Worm (Caenorhabditis elegans): ENCODE results near the gene klp-17.

DNA sequence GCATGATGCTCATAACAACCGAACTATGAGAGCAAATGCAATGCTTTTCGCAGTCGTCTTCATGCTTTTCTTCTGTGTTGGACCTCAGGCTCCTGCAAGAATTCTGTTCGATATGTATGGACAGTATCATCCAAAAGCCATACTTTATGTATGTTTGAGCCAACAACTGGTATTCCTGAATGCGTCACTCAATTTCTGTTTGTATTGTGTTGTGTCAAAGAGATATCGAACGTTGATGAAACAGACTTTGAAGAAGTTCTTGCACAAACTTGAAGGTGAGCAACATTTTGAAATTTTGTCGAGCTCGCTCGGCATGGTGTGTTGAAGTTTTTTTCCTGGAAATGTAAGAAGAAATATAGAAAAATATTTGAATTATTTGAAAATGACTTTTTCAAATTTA, 45.5 kb upstream of the klp-17 start:
- TF ChIP-seq lin-39 (tag; optimal IDR thresholded peaks at IDR 0.05) (no peak), nhr-237 (tag; optimal IDR thresholded peaks at IDR 0.05) (no peak), irx-1 (tag; optimal IDR thresholded peaks at IDR 0.05) (no peak), lir-3 (tag; optimal IDR thresholded peaks at IDR 0.05; ENCODE audit: poor library complexity) (no peak), aha-1 (tag; optimal IDR thresholded peaks at IDR 0.05) (no peak), zip-4 (GFP tag; optimal IDR thresholded peaks at IDR 0.05) (no peak), pax-3 (tag; optimal IDR thresholded peaks at IDR 0.05) (no peak), fkh-4 (tag; optimal IDR thresholded peaks at IDR 0.05; ENCODE audit: borderline replicate concordance) (no peak), lsy-2 (tag; optimal IDR thresholded peaks at IDR 0.05) (no peak)

All from whole organism, L1 larva.